Worm (Caenorhabditis elegans): ENCODE measurements around the gene Y57G11C.46.
"Not testable (repeated sequence)": the region's sequence is repeated elsewhere in the genome, so short reads cannot be mapped to it uniquely, and the experiment has no call there.

Y57G11C.46 gene

DNA sequence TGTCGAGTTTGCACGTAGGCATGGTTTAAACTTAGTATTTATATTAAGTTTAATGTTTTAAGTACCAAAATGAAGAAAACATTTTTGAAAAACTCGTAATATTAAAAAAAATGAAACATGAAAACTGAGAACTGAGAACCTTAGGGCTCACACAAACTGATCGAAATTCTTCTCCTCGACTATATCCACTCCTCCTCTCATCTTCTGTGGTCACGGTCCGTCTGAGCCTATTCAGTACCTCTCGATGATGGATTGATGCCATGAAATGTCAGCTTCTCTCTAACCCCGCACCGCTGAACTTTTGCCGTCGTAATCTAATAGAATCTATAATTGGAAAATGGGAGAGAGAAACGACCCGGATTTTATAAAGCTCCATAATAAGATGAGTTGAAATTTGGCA lies 31.7 kb downstream of the Y57G11C.46 start, which contains the start of gene nlp-56:
Gene nlp-56 (minus strand): TSS at position 257 of the 400 bp plus-strand sequence.
- no peak for TF ChIP-seq nhr-28 (tag; optimal IDR thresholded peaks at IDR 0.05)
- no peak for TF ChIP-seq tag-97 (GFP tag; IDR thresholded peaks at IDR 0.05)
- peak; percentile 93 for TF ChIP-seq aha-1 (tag)

ce11 chrIV:14782211-14782610 lies 34.0 kb downstream of the Y57G11C.46 start, which contains the start of gene Y57G11C.1130:
TSS of gene Y57G11C.1130 (plus strand) at chrIV:14782511.
- TF ChIP-seq lin-38 (GFP tag; IDR thresholded peaks at IDR 0.05), result no peak
- TF ChIP-seq fos-1 (tag; optimal IDR thresholded peaks at IDR 0.05), result no peak
- TF ChIP-seq lin-15B (tag; optimal IDR thresholded peaks at IDR 0.05), result no peak
- TF ChIP-seq pqm-1 (tag; optimal IDR thresholded peaks at IDR 0.05), result no peak
- no peak for TF ChIP-seq sdz-12 (GFP tag; optimal IDR thresholded peaks at IDR 0.05)
- no peak for TF ChIP-seq daf-19 (GFP tag; conservative IDR thresholded peaks at IDR 0.05)
- no peak for TF ChIP-seq daf-16 (GFP tag; optimal IDR thresholded peaks at IDR 0.05)
- no peak for TF ChIP-seq daf-16 (tag; optimal IDR thresholded peaks at IDR 0.05)
- TF ChIP-seq hif-1 (tag; optimal IDR thresholded peaks at IDR 0.05), result no peak
- TF ChIP-seq ceh-62 (tag; optimal IDR thresholded peaks at IDR 0.05), result no peak
- no peak for TF ChIP-seq unc-39 (tag; optimal IDR thresholded peaks at IDR 0.05)
- no peak for TF ChIP-seq madf-5 (GFP tag; IDR thresholded peaks at IDR 0.05)
- no peak for TF ChIP-seq ama-1 (optimal IDR thresholded peaks at IDR 0.05)
- no peak for TF ChIP-seq spr-1 (tag; optimal IDR thresholded peaks at IDR 0.05)
- TF ChIP-seq Y5F2A.4 (GFP tag; optimal IDR thresholded peaks at IDR 0.05), result no peak
- TF ChIP-seq F10B5.3 (tag; optimal IDR thresholded peaks at IDR 0.05), result no peak
- TF ChIP-seq dmd-6 (GFP tag; IDR thresholded peaks at IDR 0.05), result no peak

DNA sequence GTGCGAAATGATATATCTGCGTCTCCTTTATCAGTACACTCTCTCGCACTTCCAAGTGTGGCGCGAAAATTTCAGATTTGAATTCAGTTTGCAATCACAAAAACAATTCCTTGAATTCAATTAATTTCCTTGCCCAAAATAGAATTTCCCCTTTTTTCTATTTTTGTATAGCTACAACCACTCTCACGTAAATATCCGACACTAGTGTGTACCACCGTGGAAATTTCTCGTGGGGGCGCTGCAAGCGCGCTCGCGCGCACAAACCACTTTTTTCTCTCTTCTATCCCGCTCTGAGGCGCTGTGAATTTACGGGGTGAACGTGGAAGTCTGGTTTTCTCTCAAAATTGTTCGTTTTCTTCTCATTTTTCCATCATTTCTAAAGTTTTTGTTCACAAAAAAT lies 34.7 kb downstream of the Y57G11C.46 start, which contains the start of gene Y57G11C.8:
Gene Y57G11C.8 (plus strand): TSS at position 301 of the 400 bp plus-strand sequence.
- TF ChIP-seq nhr-10 (tag; optimal IDR thresholded peaks at IDR 0.05) (no peak), F26F4.8 (GFP tag; conservative IDR thresholded peaks at IDR 0.05) (no peak), sdz-12 (GFP tag; optimal IDR thresholded peaks at IDR 0.05) (no peak), arid-1 (GFP tag; conservative IDR thresholded peaks at IDR 0.05) (no peak), lin-29 (GFP tag; IDR thresholded peaks at IDR 0.05) (no peak)

- peak; percentile 66 for TF ChIP-seq F49E8.2 (tag; optimal IDR thresholded peaks at IDR 0.05; ENCODE audit: borderline replicate concordance)
Observed at ce11 chrIV:14780566-14780965, 35.6 kb downstream of the Y57G11C.46 start.

ce11 chrIV:14774454-14774853 lies 41.7 kb downstream of the Y57G11C.46 start, which contains the start of gene Y57G11C.51:
TSS of gene Y57G11C.51 (minus strand) at chrIV:14774554.
- TF ChIP-seq unc-39 (tag; optimal IDR thresholded peaks at IDR 0.05); gei-8 (GFP tag; optimal IDR thresholded peaks at IDR 0.05); fos-1 (tag; optimal IDR thresholded peaks at IDR 0.05): not testable (repeated sequence)

DNA sequence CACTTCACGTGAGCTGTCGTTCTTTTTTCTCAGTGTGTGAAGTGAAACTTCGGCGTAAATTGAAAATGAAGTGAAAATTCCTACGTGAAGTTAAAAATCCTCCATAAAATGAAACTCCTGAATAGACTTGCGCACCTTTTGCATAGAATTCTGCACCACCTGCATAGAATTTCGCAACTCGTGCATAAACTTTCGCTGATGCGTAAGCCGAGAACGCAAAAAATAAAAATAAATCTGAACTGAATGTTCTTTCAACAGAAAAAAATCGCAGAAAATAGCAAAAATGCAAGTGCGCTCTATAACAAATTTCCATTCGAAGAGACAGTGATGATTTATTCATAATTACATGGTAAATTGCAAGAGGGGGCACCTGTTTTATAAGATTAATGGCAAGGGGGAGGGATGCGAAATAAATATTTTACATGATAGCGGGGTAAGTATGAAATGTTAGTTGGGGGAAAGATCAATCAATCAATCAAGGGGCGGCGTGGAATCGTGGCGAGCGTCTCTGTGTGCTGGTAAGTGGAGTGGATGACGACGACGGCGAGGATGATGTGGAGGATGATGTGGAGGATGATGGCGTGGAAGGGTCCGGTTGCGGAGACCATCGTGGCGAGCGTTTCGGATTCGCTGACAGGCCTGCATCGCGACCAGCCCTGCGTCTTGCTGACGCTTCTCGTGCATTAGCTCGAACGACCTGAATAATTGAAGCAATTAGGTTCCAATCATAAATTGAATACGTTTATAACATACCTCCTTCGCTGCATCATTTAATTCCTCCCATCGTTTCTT lies 42.7 kb downstream of the Y57G11C.46 start, which contains the start of gene Y57G11C.36:
Gene Y57G11C.36 (minus strand): TSS at position 502 of the 792 bp plus-strand sequence.
- TF ChIP-seq dmd-8 (GFP tag; IDR thresholded peaks at IDR 0.05) (no peak), snpc-1.2 (GFP tag; IDR thresholded peaks at IDR 0.05) (0 out of 2 replicates have a peak, but pooled peaks have one; percentile 26), nhr-42 (GFP tag; IDR thresholded peaks at IDR 0.05) (no peak), lsy-2 (tag; optimal IDR thresholded peaks at IDR 0.05) (no peak), set-16 (GFP tag; IDR thresholded peaks at IDR 0.05) (peak; percentile 79)
